Worm (Caenorhabditis elegans) whole organism, L2 larva: ENCODE data around the gene Y76A2B.4.

Experiments used
- C34F6.9 ChIP-seq: fragments of 150-350 bp; optimal IDR thresholded peaks from 2 replicates; lab custom pipeline; 2014; ENCODE audit warnings: missing biosample characterization, missing genetic modification characterization
- F13H6.1 ChIP-seq: sonication (generic microtip); optimal IDR thresholded peaks from 2 replicates; lab custom pipeline; 2016; ENCODE audit warnings: missing genetic modification characterization, missing compliant biosample characterization
- R02D3.7 ChIP-seq: fragments of 150-350 bp; optimal IDR thresholded peaks from 2 replicates; lab custom pipeline; 2014; ENCODE audit warnings: missing biosample characterization, missing genetic modification characterization
- ZK546.5 ChIP-seq: sonication (generic microtip); optimal IDR thresholded peaks from 2 replicates; lab custom pipeline; 2017; ENCODE audit warnings: missing biosample characterization, missing genetic modification characterization
- alr-1 ChIP-seq: fragments of 150-350 bp; optimal IDR thresholded peaks from 2 replicates; lab custom pipeline; 2014; ENCODE audit warnings: missing biosample characterization, missing genetic modification characterization
- ama-1 ChIP-seq: fragments of 150-350 bp; optimal IDR thresholded peaks from 2 replicates; lab custom pipeline; 2018; ENCODE audit warnings: inconsistent platforms
- blmp-1 ChIP-seq: sonication (generic microtip); optimal IDR thresholded peaks from 2 replicates; lab custom pipeline; 2017; ENCODE audit warnings: missing genetic modification characterization, mild to moderate bottlenecking, missing compliant biosample characterization, antibody characterized with exemption, moderate library complexity; ENCODE audit not compliant: insufficient read depth
- ceh-16 ChIP-seq: fragments of 150-350 bp; optimal IDR thresholded peaks from 2 replicates; lab custom pipeline; 2014; ENCODE audit warnings: missing biosample characterization, missing genetic modification characterization
- ceh-82 ChIP-seq: fragments of 150-350 bp; optimal IDR thresholded peaks from 2 replicates; lab custom pipeline; 2014; ENCODE audit warnings: missing biosample characterization, missing genetic modification characterization
- crh-2 ChIP-seq: sonication (generic microtip); optimal IDR thresholded peaks from 2 replicates; lab custom pipeline; 2017; ENCODE audit warnings: missing biosample characterization, missing genetic modification characterization
- dmd-4 ChIP-seq: sonication (generic microtip); optimal IDR thresholded peaks from 2 replicates; lab custom pipeline; 2017; ENCODE audit warnings: missing biosample characterization, missing genetic modification characterization
- elt-1 ChIP-seq: fragments of 150-350 bp; optimal IDR thresholded peaks from 2 replicates; lab custom pipeline; 2014; ENCODE audit warnings: missing biosample characterization, missing genetic modification characterization
- elt-3 ChIP-seq: sonication (generic microtip); optimal IDR thresholded peaks from 2 replicates; lab custom pipeline; 2017; ENCODE audit warnings: missing biosample characterization, missing genetic modification characterization
- lin-11 ChIP-seq: fragments of 150-350 bp; sonication (generic microtip); optimal IDR thresholded peaks from 2 replicates; lab custom pipeline; 2014; ENCODE audit warnings: missing biosample characterization, missing genetic modification characterization, inconsistent platforms, mixed read lengths
- lin-13 ChIP-seq: fragments of 150-350 bp; optimal IDR thresholded peaks from 2 replicates; lab custom pipeline; 2014; ENCODE audit warnings: missing biosample characterization, missing genetic modification reagents, missing genetic modification characterization
- lin-39 ChIP-seq: fragments of 150-350 bp; optimal IDR thresholded peaks from 2 replicates; lab custom pipeline; 2014; ENCODE audit warnings: missing biosample characterization, missing genetic modification reagents, missing genetic modification characterization
- lsy-2 ChIP-seq, 2 experiments: fragments of 150-350 bp in 1 of 2; sonication (generic microtip) in 1 of 2; optimal IDR thresholded peaks; 2 replicates each; lab custom pipeline; 2014 to 2017; ENCODE audit warnings: missing biosample characterization in 2 of 2, missing genetic modification characterization in 2 of 2
- mbf-1 ChIP-seq: sonication (generic microtip); optimal IDR thresholded peaks from 2 replicates; lab custom pipeline; 2017; ENCODE audit warnings: missing biosample characterization, missing genetic modification characterization
- nhr-10 ChIP-seq: sonication (generic microtip); optimal IDR thresholded peaks from 2 replicates; lab custom pipeline; 2017; ENCODE audit warnings: missing biosample characterization, missing genetic modification characterization
- nhr-23 ChIP-seq: fragments of 150-350 bp; optimal IDR thresholded peaks from 2 replicates; lab custom pipeline; 2014; ENCODE audit warnings: missing biosample characterization, missing genetic modification reagents, missing genetic modification characterization
- nhr-237 ChIP-seq: fragments of 150-350 bp; optimal IDR thresholded peaks from 2 replicates; lab custom pipeline; 2014; ENCODE audit warnings: missing biosample characterization, missing genetic modification characterization
- nhr-25 ChIP-seq: fragments of 150-350 bp; sonication (generic microtip); optimal IDR thresholded peaks from 3 replicates; lab custom pipeline; 2014; ENCODE audit warnings: missing biosample characterization, missing genetic modification characterization
- nhr-6 ChIP-seq: fragments of 150-350 bp; optimal IDR thresholded peaks from 2 replicates; lab custom pipeline; 2014; ENCODE audit warnings: missing biosample characterization, missing genetic modification characterization
- nhr-77 ChIP-seq: fragments of 150-350 bp; optimal IDR thresholded peaks from 2 replicates; lab custom pipeline; 2014; ENCODE audit warnings: missing biosample characterization, missing genetic modification characterization
- peb-1 ChIP-seq: fragments of 150-350 bp; optimal IDR thresholded peaks from 2 replicates; lab custom pipeline; 2014; ENCODE audit warnings: missing biosample characterization, missing genetic modification characterization
- skn-1 ChIP-seq: sonication (generic microtip); optimal IDR thresholded peaks from 2 replicates; lab custom pipeline; 2017; ENCODE audit warnings: missing biosample characterization, missing genetic modification characterization
- sma-9 ChIP-seq, 2 experiments: fragments of 150-350 bp in 1 of 2; sonication (generic microtip) in 1 of 2; optimal IDR thresholded peaks; 2 replicates each; lab custom pipeline; 2014 to 2016; ENCODE audit warnings: missing genetic modification characterization in 2 of 2, mild to moderate bottlenecking in 1 of 2, missing biosample characterization in 1 of 2, missing compliant biosample characterization in 1 of 2, missing genetic modification reagents in 1 of 2, moderate library complexity in 1 of 2
- snpc-4 ChIP-seq: fragments of 150-350 bp; optimal IDR thresholded peaks from 2 replicates; lab custom pipeline; 2014; ENCODE audit warnings: missing biosample characterization, missing genetic modification characterization
- unc-39 ChIP-seq: fragments of 150-350 bp; optimal IDR thresholded peaks from 2 replicates; lab custom pipeline; 2014; ENCODE audit warnings: missing biosample characterization, missing genetic modification characterization
- unc-55 ChIP-seq: fragments of 150-350 bp; sonication (generic microtip); optimal IDR thresholded peaks from 3 replicates; lab custom pipeline; 2014; ENCODE audit warnings: missing biosample characterization, missing genetic modification reagents, missing genetic modification characterization
- zag-1 ChIP-seq: fragments of 150-350 bp; optimal IDR thresholded peaks from 2 replicates; lab custom pipeline; 2014; ENCODE audit warnings: missing biosample characterization, missing genetic modification characterization
- ztf-1 ChIP-seq: fragments of 200-800 bp; sonication (Bioruptor generic); conservative IDR thresholded peaks from 2 replicates; pipeline ENCODE4 v1.3.6; 2022; ENCODE audit warnings: missing genetic modification characterization, missing compliant biosample characterization
- ztf-4 ChIP-seq: fragments of 150-350 bp; optimal IDR thresholded peaks from 2 replicates; lab custom pipeline; 2014; ENCODE audit warnings: missing biosample characterization, missing genetic modification characterization

Gene Y76A2B.4

ce11 chrIII:13546537-13546936 lies at the start of gene Y76A2B.4:
TSS of gene Y76A2B.4 (minus strand) at chrIII:13546777.
- TF ChIP-seq nhr-25 (tag; lab: Kevin White, UChicago) (no peak), ceh-16 (tag; lab: Kevin White, UChicago) (no peak), mbf-1 (tag; lab: Kevin White, UChicago) (no peak), ama-1 (lab: Kevin White, UChicago) (peak; percentile 9), peb-1 (no peak), zag-1 (tag; lab: Kevin White, UChicago) (no peak), R02D3.7 (tag; lab: Kevin White, UChicago) (no peak), alr-1 (tag; lab: Kevin White, UChicago) (no peak), nhr-77 (tag; lab: Kevin White, UChicago) (no peak), snpc-4 (tag; lab: Kevin White, UChicago) (no peak), crh-2 (no peak), lin-13 (GFP tag; lab: Kevin White, UChicago) (no peak), lsy-2 (tag; optimal IDR thresholded peaks at IDR 0.05; lab: Kevin White, UChicago) (peak in 1 of 2 experiments; percentile 36), F13H6.1 (tag; lab: Kevin White, UChicago) (no peak), elt-3 (tag; lab: Kevin White, UChicago) (no peak), dmd-4 (no peak), lin-11 (tag; lab: Kevin White, UChicago) (no peak)
- TF ChIP-seq, all 48 proteins: peak for 2

- no peak for TF ChIP-seq peb-1
- TF ChIP-seq lin-11 (tag; lab: Kevin White, UChicago): no peak
- no peak for TF ChIP-seq ceh-82 (tag; lab: Kevin White, UChicago)
- TF ChIP-seq ceh-16 (tag; lab: Kevin White, UChicago): no peak
- no peak for TF ChIP-seq nhr-23 (tag; lab: Kevin White, UChicago)
- TF ChIP-seq sma-9 (GFP tag; optimal IDR thresholded peaks at IDR 0.05; lab: Kevin White, UChicago): no peak
- no peak for TF ChIP-seq sma-9 (tag; optimal IDR thresholded peaks at IDR 0.05; lab: Kevin White, UChicago)
- TF ChIP-seq skn-1 (tag; lab: Kevin White, UChicago): no peak
Measured at ce11 chrIII:13581727-13582126, 35.1 kb upstream of the Y76A2B.4 start.

- no peak for TF ChIP-seq nhr-23 (tag; lab: Kevin White, UChicago)
- no peak for TF ChIP-seq unc-39 (tag; lab: Kevin White, UChicago)
- TF ChIP-seq lin-11 (tag; lab: Kevin White, UChicago): no peak
- no peak for TF ChIP-seq ztf-1 (GFP tag; lab: Robert Waterston, UW)
- TF ChIP-seq C34F6.9: no peak
Measured at ce11 chrIII:13580538-13580937, 34.0 kb upstream of the Y76A2B.4 start, which contains the start of gene T05D4.5. TSS of gene T05D4.5 (plus strand) at chrIII:13580838.

- TF ChIP-seq ZK546.5 (tag; lab: Kevin White, UChicago): no peak
- TF ChIP-seq ztf-4 (tag; lab: Kevin White, UChicago): no peak
- TF ChIP-seq ceh-16 (tag; lab: Kevin White, UChicago): no peak
- no peak for TF ChIP-seq snpc-4 (tag; lab: Kevin White, UChicago)
- no peak for TF ChIP-seq sma-9 (GFP tag; optimal IDR thresholded peaks at IDR 0.05; lab: Kevin White, UChicago)
- TF ChIP-seq sma-9 (tag; optimal IDR thresholded peaks at IDR 0.05; lab: Kevin White, UChicago): no peak
Measured at ce11 chrIII:13580076-13580475, 33.5 kb upstream of the Y76A2B.4 start.

DNA sequence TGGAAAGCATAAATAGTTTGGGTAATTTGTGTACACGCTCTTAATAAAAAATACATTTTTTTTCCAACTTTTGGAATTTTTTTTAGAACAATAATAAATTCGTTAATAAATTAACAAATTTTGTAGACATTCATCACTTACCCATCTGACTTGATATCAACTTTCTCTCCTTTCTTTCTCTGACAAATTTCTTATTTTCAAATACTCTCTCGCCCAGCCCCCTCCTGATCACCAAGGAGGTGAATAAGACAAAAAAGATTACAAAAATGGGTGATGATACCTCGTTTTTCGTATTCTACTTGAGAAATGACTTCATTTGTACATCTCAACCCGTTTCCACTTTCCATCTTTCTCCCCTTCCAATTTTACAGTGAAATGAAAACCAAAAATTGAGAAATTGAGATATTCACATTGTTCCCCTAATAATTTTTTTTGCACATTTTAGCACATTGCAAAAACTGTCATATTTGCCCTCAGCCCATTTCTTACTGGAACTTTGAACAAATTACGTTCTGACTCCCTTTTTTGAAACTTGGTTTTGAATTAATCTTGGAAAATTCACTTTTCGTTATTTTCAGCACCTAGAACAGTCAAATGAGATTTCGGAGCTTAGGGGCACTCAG lies 29.1 kb upstream of the Y76A2B.4 start, which contains the start of gene osm-7:
Gene osm-7 (plus strand): TSS at position 573 of the 623 bp plus-strand sequence.
- TF ChIP-seq elt-1 (tag; lab: Kevin White, UChicago): no peak
- TF ChIP-seq mbf-1 (tag; lab: Kevin White, UChicago): no peak
- peak; percentile 65 for TF ChIP-seq blmp-1 (tag; lab: Kevin White, UChicago)
- no peak for TF ChIP-seq zag-1 (tag; lab: Kevin White, UChicago)
- no peak for TF ChIP-seq lin-39 (tag; lab: Kevin White, UChicago)
- TF ChIP-seq ama-1 (lab: Kevin White, UChicago): no peak

- TF ChIP-seq unc-55 (GFP tag; lab: Kevin White, UChicago): no peak
- TF ChIP-seq C34F6.9: no peak
- no peak for TF ChIP-seq elt-3 (tag; lab: Kevin White, UChicago)
- TF ChIP-seq nhr-237: no peak
- TF ChIP-seq nhr-23 (tag; lab: Kevin White, UChicago): no peak
- TF ChIP-seq unc-39 (tag; lab: Kevin White, UChicago): no peak
- no peak for TF ChIP-seq nhr-10 (tag; lab: Kevin White, UChicago)
- no peak for TF ChIP-seq F13H6.1 (tag; lab: Kevin White, UChicago)
- TF ChIP-seq nhr-6 (tag; lab: Kevin White, UChicago): no peak
- TF ChIP-seq snpc-4 (tag; lab: Kevin White, UChicago): no peak
- TF ChIP-seq lin-13 (GFP tag; lab: Kevin White, UChicago): no peak
- TF ChIP-seq, all 48 proteins: peak for 0
Measured at ce11 chrIII:13570347-13570746, 23.8 kb upstream of the Y76A2B.4 start, which contains the start of gene exc-12. TSS of gene exc-12 (minus strand) at chrIII:13570447.
